Worm (Caenorhabditis elegans) whole organism, midembryonic: ENCODE data around the gene lgc-26.

Experiments used
- T22C8.4 ChIP-seq: fragments of 200-800 bp; sonication (Bioruptor generic); IDR thresholded peaks from 2 replicates; pipeline ENCODE4 v1.3.6; 2022; ENCODE audit warnings: missing genetic modification characterization, missing compliant biosample characterization
- cog-1 ChIP-seq: sonication (generic microtip); optimal IDR thresholded peaks from 2 replicates; lab custom pipeline; 2016; ENCODE audit warnings: missing genetic modification characterization, missing compliant biosample characterization
- flt-1 ChIP-seq: fragments of 200-800 bp; sonication (Bioruptor generic); IDR thresholded peaks from 2 replicates; pipeline ENCODE4 v1.3.6; 2022; ENCODE audit warnings: missing genetic modification characterization, missing compliant biosample characterization
- med-1 ChIP-seq: sonication (generic microtip); optimal IDR thresholded peaks from 2 replicates; lab custom pipeline; 2017; ENCODE audit warnings: missing genetic modification characterization, mild to moderate bottlenecking, missing compliant biosample characterization, antibody characterized with exemption, missing genetic modification reagents; ENCODE audit not compliant: insufficient read depth
- ref-1 ChIP-seq: fragments of 200-800 bp; sonication (Bioruptor generic); conservative IDR thresholded peaks from 2 replicates; pipeline ENCODE4 v1.3.6; 2022; ENCODE audit warnings: missing genetic modification reagents, missing genetic modification characterization, missing compliant biosample characterization
- tab-1 ChIP-seq: fragments of 200-800 bp; sonication (Bioruptor generic); IDR thresholded peaks from 2 replicates; pipeline ENCODE4 v1.3.6; 2022; ENCODE audit warnings: missing genetic modification characterization, missing compliant biosample characterization

DNA sequence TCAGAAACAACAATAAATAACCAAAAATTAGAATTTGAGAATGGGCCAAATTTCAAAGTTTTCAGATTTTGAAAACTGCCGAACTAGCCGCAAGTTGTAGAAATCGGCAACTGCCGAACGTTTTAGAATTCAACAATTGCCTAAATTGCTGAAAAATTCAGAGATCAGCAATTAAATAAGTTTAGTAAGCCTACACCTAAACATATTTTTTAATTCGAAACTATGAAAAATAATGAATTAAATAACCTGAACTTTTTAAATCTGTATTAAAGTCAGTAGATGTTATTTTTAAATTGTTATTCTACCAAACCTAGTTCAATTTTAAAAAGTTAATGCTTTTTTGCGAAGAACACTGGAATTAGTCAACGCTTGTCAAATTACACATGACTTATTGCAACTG, 9.4 kb upstream of the lgc-26 start, which contains the start of gene nhr-204:
- TF ChIP-seq med-1 = no peak
- TF ChIP-seq flt-1 (GFP tag; lab: Robert Waterston, UW) = no peak
- no peak for TF ChIP-seq ref-1
- no peak for TF ChIP-seq T22C8.4 (GFP tag; lab: Robert Waterston, UW)
- no peak for TF ChIP-seq tab-1 (GFP tag; lab: Robert Waterston, UW)
- no peak for TF ChIP-seq cog-1 (tag; lab: Kevin White, UChicago)
